Worm (Caenorhabditis elegans) whole organism, dauer: ENCODE data around the gene elof-1.

ENCODE experiments used
- unc-62 ChIP-seq: sonication (generic microtip); optimal IDR thresholded peaks from 2 replicates; lab custom pipeline; 2017; ENCODE audit warnings: missing biosample characterization, missing genetic modification reagents, missing genetic modification characterization

elof-1 gene

ce11 chrII:14365182-14365751 is 15.7 kb downstream of the elof-1 start, which contains the start of gene imb-2:
TSS of gene imb-2 (plus strand) at chrII:14365701.
- TF ChIP-seq unc-62 (GFP tag; lab: Kevin White, UChicago): no peak

- no peak for TF ChIP-seq unc-62 (GFP tag; lab: Kevin White, UChicago)
These were observed 25.1 kb downstream of the elof-1 start for ce11 chrII:14374594-14374993.

ce11 chrII:14377796-14378195 is 28.3 kb downstream of the elof-1 start, which contains the start of gene acr-20:
TSS of gene acr-20 (minus strand) at chrII:14377896.
- TF ChIP-seq unc-62 (GFP tag; lab: Kevin White, UChicago): no peak

ce11 chrII:14380778-14381177 is 31.2 kb downstream of the elof-1 start:
- no peak for TF ChIP-seq unc-62 (GFP tag; lab: Kevin White, UChicago)

ce11 chrII:14381450-14381849 is 31.9 kb downstream of the elof-1 start, which contains the start of gene sdz-26:
TSS of gene sdz-26 (plus strand) at chrII:14381750.
- no peak for TF ChIP-seq unc-62 (GFP tag; lab: Kevin White, UChicago)

- no peak for TF ChIP-seq unc-62 (GFP tag; lab: Kevin White, UChicago)
These were observed 34.1 kb downstream of the elof-1 start, which contains the start of gene mes-2 for ce11 chrII:14383644-14384043. TSS of gene mes-2 (plus strand) at chrII:14383973.

- no peak for TF ChIP-seq unc-62 (GFP tag; lab: Kevin White, UChicago)
These were observed 38.7 kb downstream of the elof-1 start, which contains the start of gene F26H11.8 for ce11 chrII:14388213-14388612. TSS of gene F26H11.8 (plus strand) at chrII:14388513.

ce11 chrII:14390036-14390763 is 40.7 kb downstream of the elof-1 start, which contains the start of the genes kbp-3 and nurf-1:
TSS of gene kbp-3 (minus strand) at chrII:14390078.
TSS of gene nurf-1 (plus strand) at chrII:14390713.
- TF ChIP-seq unc-62 (GFP tag; lab: Kevin White, UChicago): no peak

- no peak for TF ChIP-seq unc-62 (GFP tag; lab: Kevin White, UChicago)
These were observed 44.2 kb downstream of the elof-1 start for ce11 chrII:14393766-14394165.

ce11 chrII:14399595-14399994 is 50.1 kb downstream of the elof-1 start:
- no peak for TF ChIP-seq unc-62 (GFP tag; lab: Kevin White, UChicago)
